Fruit fly (Drosophila melanogaster): ENCODE measurements around the gene CG43630.

DNA sequence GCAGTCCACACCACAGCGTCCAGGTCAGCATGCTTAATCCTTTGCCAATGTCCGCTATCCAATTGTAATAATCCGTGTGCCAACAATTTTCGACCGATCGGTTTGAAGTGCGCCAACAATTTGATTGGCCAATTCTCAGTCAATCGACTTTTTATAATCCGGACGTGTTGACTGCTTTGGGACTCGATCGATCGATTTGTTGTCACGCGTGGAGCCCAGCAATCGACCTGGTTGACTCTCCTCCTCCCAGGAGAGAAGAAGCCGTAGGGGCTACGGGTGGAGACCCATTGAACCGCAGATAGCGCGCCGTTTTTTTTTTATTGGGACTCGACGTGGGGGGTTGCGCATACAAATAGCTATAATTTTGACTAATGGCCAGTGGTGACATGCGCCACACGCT is 5.2 kb upstream of the CG43630 start, which contains the start of gene Cyp313a4:
- TF ChIP-seq usp (GFP tag; optimal IDR thresholded peaks at IDR 0.05) = no peak
- TF ChIP-seq psq (optimal IDR thresholded peaks at IDR 0.05) = no peak
- TF ChIP-seq Dll (optimal IDR thresholded peaks at IDR 0.05) = no peak

Data from whole organism.